Worm (Caenorhabditis elegans) whole organism, L4 larva: Measurements from ENCODE around the gene F20B6.10.
"Not testable (repeated sequence)": the region's sequence is repeated elsewhere in the genome, so short reads cannot be mapped to it uniquely, and the experiment has no call there.

Source experiments
- aly-2 ChIP-seq: sonication (generic microtip); optimal IDR thresholded peaks from 2 replicates; lab custom pipeline; 2018; ENCODE audit warnings: missing biosample characterization, missing genetic modification characterization
- fkh-10 ChIP-seq: fragments of 150-350 bp; optimal IDR thresholded peaks from 2 replicates; lab custom pipeline; 2014; ENCODE audit warnings: missing biosample characterization, missing genetic modification reagents, missing genetic modification characterization
- pha-4 ChIP-seq, 2 experiments: fragments of 150-350 bp in 1 of 2; fragments of 200-800 bp in 1 of 2; sonication (Bioruptor generic) in 1 of 2; IDR thresholded peaks in 1 of 2; optimal IDR thresholded peaks in 1 of 2; 2 replicates each; pipeline versions ENCODE4 v1.3.6 to Lab custom; 2014 to 2022; ENCODE audit warnings: missing genetic modification characterization in 2 of 2, missing genetic modification reagents in 2 of 2, missing biosample characterization in 1 of 2, missing compliant biosample characterization in 1 of 2
- skn-1 ChIP-seq: fragments of 150-350 bp; optimal IDR thresholded peaks from 2 replicates; lab custom pipeline; 2014; ENCODE audit warnings: missing biosample characterization, missing genetic modification characterization
- unc-130 ChIP-seq: sonication (generic microtip); optimal IDR thresholded peaks from 2 replicates; lab custom pipeline; 2016; ENCODE audit warnings: missing genetic modification reagents, missing genetic modification characterization, missing compliant biosample characterization
- vab-7 ChIP-seq: fragments of 200-800 bp; sonication (Bioruptor generic); IDR thresholded peaks from 2 replicates; pipeline ENCODE4 v1.3.6; 2022; ENCODE audit warnings: missing genetic modification reagents, missing genetic modification characterization, missing compliant biosample characterization

ce11 chrX:4207385-4207784, 9.6 kb downstream of the F20B6.10 start, which contains the start of gene F20B6.9:
- TF ChIP-seq fkh-10 (GFP tag; lab: Kevin White, UChicago); vab-7 (GFP tag; lab: Robert Waterston, UW); unc-130 (GFP tag; lab: Kevin White, UChicago); skn-1; aly-2 (tag; lab: Kevin White, UChicago); pha-4 (GFP tag; IDR thresholded peaks at IDR 0.05; lab: Robert Waterston, UW); pha-4 (tag; optimal IDR thresholded peaks at IDR 0.05; lab: Kevin White, UChicago): not testable (repeated sequence)
